Fruit fly (Drosophila melanogaster): ENCODE results near the gene tth.

DNA sequence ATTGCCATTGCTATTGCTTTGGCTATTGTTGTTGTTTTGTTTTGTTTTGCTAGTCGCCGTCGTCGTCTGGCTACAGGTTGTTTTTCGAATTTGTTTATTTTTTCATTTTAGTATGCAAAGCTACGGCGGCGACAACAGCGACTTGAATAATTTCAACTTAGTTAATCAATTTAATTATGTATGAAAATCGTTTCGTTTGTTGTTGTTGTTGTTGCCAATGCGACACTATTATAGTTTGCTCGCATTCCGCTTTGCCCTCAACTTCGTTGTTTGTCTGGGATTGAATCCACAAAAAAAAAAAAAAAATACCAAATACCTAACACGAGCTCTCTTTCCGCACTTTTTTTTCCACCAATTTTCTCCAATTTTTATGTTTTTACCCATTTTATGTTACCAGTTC lies 11.5 kb upstream of the tth start:
- no peak for TF ChIP-seq Sin3A (optimal IDR thresholded peaks at IDR 0.05)
- TF ChIP-seq Myc (optimal IDR thresholded peaks at IDR 0.05): no peak
- no peak for TF ChIP-seq ttk (optimal IDR thresholded peaks at IDR 0.05)
